Fruit fly (Drosophila melanogaster): Measurements from ENCODE around the gene ics.

ics gene

dm6 chr2L:13641887-13642826, at the start of gene ics:
Gene ics (minus strand): TSS chr2L:13642602.
- no peak for TF ChIP-seq noc (tag; optimal IDR thresholded peaks at IDR 0.05)

dm6 chr2L:13666017-13666667, 23.7 kb upstream of the ics start:
- no peak for TF ChIP-seq noc (tag; optimal IDR thresholded peaks at IDR 0.05)

- TF ChIP-seq noc (tag; optimal IDR thresholded peaks at IDR 0.05) = no peak
Measured at dm6 chr2L:13665025-13665881, 22.9 kb upstream of the ics start, which contains the start of gene CG18507. Gene CG18507 (plus strand): TSS chr2L:13665525.

- TF ChIP-seq noc (tag; optimal IDR thresholded peaks at IDR 0.05) = no peak
Measured at dm6 chr2L:13641046-13641445, 1.4 kb downstream of the ics start.

- no peak for TF ChIP-seq noc (tag; optimal IDR thresholded peaks at IDR 0.05)
Measured at dm6 chr2L:13640502-13640949, 1.9 kb downstream of the ics start.

dm6 chr2L:13629943-13630342, 12.5 kb downstream of the ics start:
- no peak for TF ChIP-seq noc (tag; optimal IDR thresholded peaks at IDR 0.05)

dm6 chr2L:13615617-13616016, 26.8 kb downstream of the ics start:
- TF ChIP-seq noc (tag; optimal IDR thresholded peaks at IDR 0.05) = no peak

dm6 chr2L:13613720-13614119, 28.7 kb downstream of the ics start:
- no peak for TF ChIP-seq noc (tag; optimal IDR thresholded peaks at IDR 0.05)

- no peak for TF ChIP-seq noc (tag; optimal IDR thresholded peaks at IDR 0.05)
Measured at dm6 chr2L:13611860-13612259, 30.5 kb downstream of the ics start.

dm6 chr2L:13597136-13597615, 45.2 kb downstream of the ics start, which contains the start of gene CG9254:
Gene CG9254 (minus strand): TSS chr2L:13597186.
- TF ChIP-seq noc (tag; optimal IDR thresholded peaks at IDR 0.05) = no peak

dm6 chr2L:13591393-13591792, 51.0 kb downstream of the ics start:
- TF ChIP-seq noc (tag; optimal IDR thresholded peaks at IDR 0.05) = no peak

All from whole organism, larva.